Worm (Caenorhabditis elegans) whole organism, midembryonic: Measurements from ENCODE around the gene Y97E10AR.6.

ENCODE experiments used
- T22C8.4 ChIP-seq: fragments of 200-800 bp; sonication (Bioruptor generic); IDR thresholded peaks from 2 replicates; pipeline ENCODE4 v1.3.6; 2022; ENCODE audit warnings: missing genetic modification characterization, missing compliant biosample characterization
- flt-1 ChIP-seq: fragments of 200-800 bp; sonication (Bioruptor generic); IDR thresholded peaks from 2 replicates; pipeline ENCODE4 v1.3.6; 2022; ENCODE audit warnings: missing genetic modification characterization, missing compliant biosample characterization
- klf-2 ChIP-seq: fragments of 200-800 bp; sonication (Bioruptor generic); conservative IDR thresholded peaks from 2 replicates; pipeline ENCODE4 v1.3.6; 2022; ENCODE audit warnings: missing genetic modification reagents, missing genetic modification characterization, missing compliant biosample characterization
- med-1 ChIP-seq: sonication (generic microtip); optimal IDR thresholded peaks from 2 replicates; lab custom pipeline; 2017; ENCODE audit warnings: missing genetic modification characterization, mild to moderate bottlenecking, missing compliant biosample characterization, antibody characterized with exemption, missing genetic modification reagents; ENCODE audit not compliant: insufficient read depth
- ztf-29 ChIP-seq: fragments of 200-800 bp; sonication (Bioruptor generic); IDR thresholded peaks from 2 replicates; pipeline ENCODE4 v1.3.6; 2022; ENCODE audit warnings: missing genetic modification reagents, missing genetic modification characterization, missing compliant biosample characterization

DNA sequence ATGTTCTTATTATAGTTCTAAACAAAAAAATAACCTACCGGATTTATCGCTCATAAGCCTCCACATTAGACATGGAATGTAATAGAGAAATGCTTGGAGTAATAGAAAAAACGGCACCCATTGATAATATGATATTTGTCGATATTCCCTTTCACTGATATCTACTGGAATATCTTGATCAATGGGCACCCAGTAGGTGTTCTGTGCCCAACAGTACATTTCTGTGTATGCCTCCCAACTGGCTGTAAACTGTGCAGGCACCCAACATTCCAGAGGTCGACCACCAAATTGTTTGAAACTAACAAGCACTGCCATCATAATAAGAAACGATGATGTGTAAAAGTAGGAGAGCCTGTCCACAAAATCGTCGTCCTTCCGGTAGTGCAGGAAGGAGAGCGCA lies 49.3 kb downstream of the Y97E10AR.6 start:
- TF ChIP-seq ztf-29 (GFP tag; lab: Robert Waterston, UW) (no peak), med-1 (no peak), flt-1 (GFP tag; lab: Robert Waterston, UW) (no peak), T22C8.4 (no peak), klf-2 (no peak)
